Fruit fly (Drosophila melanogaster) whole organism, embryonic: ENCODE results near the gene Rab8.
A peak's percentile ranks its signal among the peaks of the same experiment; 100 is the strongest.

Source experiments
- ATbp ChIP-seq: fragments of 200-800 bp; sonication (Bioruptor generic); optimal IDR thresholded peaks from 2 replicates; lab custom pipeline; 2017; ENCODE audit warnings: missing biosample characterization, mild to moderate bottlenecking, missing genetic modification characterization, missing genetic modification reagents
- B-H2 ChIP-seq: fragments of 200-800 bp; sonication (Bioruptor generic); optimal IDR thresholded peaks from 2 replicates; lab custom pipeline; 2018; ENCODE audit warnings: missing biosample characterization, mild to moderate bottlenecking, missing genetic modification characterization
- Bgb ChIP-seq: fragments of 200-800 bp; sonication (Bioruptor generic); IDR thresholded peaks from 2 replicates; pipeline ENCODE4 v1.3.6; 2022; ENCODE audit warnings: missing biosample characterization, missing genetic modification characterization; ENCODE audit not compliant: partially characterized antibody
- CG10654 ChIP-seq: fragments of 200-800 bp; sonication (Bioruptor generic); optimal IDR thresholded peaks from 2 replicates; lab custom pipeline; 2016; ENCODE audit warnings: missing biosample characterization, missing genetic modification characterization
- CG13296 ChIP-seq: fragments of 200-800 bp; sonication (Bioruptor generic); optimal IDR thresholded peaks from 3 replicates; lab custom pipeline; 2018; ENCODE audit warnings: missing biosample characterization, mild to moderate bottlenecking, missing genetic modification characterization
- CG13624 ChIP-seq: fragments of 200-800 bp; sonication (Bioruptor generic); optimal IDR thresholded peaks from 2 replicates; lab custom pipeline; 2016; ENCODE audit warnings: missing biosample characterization, missing genetic modification characterization
- CG13894 ChIP-seq: fragments of 200-800 bp; sonication (Bioruptor generic); optimal IDR thresholded peaks from 3 replicates; lab custom pipeline; 2018; ENCODE audit warnings: missing biosample characterization, mild to moderate bottlenecking, missing genetic modification characterization, moderate library complexity
- CG14667 ChIP-seq: fragments of 200-800 bp; sonication (Bioruptor generic); IDR thresholded peaks from 2 replicates; pipeline ENCODE4 v1.3.6; 2022; ENCODE audit warnings: missing biosample characterization, missing genetic modification characterization
- CG15696 ChIP-seq: fragments of 200-800 bp; sonication (Bioruptor generic); optimal IDR thresholded peaks from 2 replicates; lab custom pipeline; 2019; ENCODE audit warnings: missing biosample characterization, mild to moderate bottlenecking, missing genetic modification characterization, moderate library complexity
- CG16813 ChIP-seq: fragments of 200-800 bp; sonication (Bioruptor generic); IDR thresholded peaks from 3 replicates; pipeline ENCODE4 v1.3.6; 2022; ENCODE audit warnings: missing biosample characterization, missing genetic modification characterization; ENCODE audit not compliant: partially characterized antibody
- CG17359 ChIP-seq: fragments of 200-800 bp; sonication (Bioruptor generic); optimal IDR thresholded peaks from 3 replicates; lab custom pipeline; 2018; ENCODE audit warnings: missing biosample characterization, mild to moderate bottlenecking, missing genetic modification characterization, moderate library complexity
- CG1832 ChIP-seq: fragments of 200-800 bp; sonication (Bioruptor generic); optimal IDR thresholded peaks from 2 replicates; lab custom pipeline; 2017; ENCODE audit warnings: missing biosample characterization, mild to moderate bottlenecking, missing genetic modification characterization, inconsistent platforms
- CG31388 ChIP-seq: fragments of 200-800 bp; sonication (Bioruptor generic); optimal IDR thresholded peaks from 2 replicates; lab custom pipeline; 2016; ENCODE audit warnings: missing biosample characterization, missing genetic modification characterization
- CG32767 ChIP-seq: fragments of 200-800 bp; sonication (Bioruptor generic); IDR thresholded peaks from 2 replicates; pipeline ENCODE4 v1.3.6; 2022; ENCODE audit warnings: missing biosample characterization, missing genetic modification characterization
- CG33557 ChIP-seq: fragments of 200-800 bp; sonication (Bioruptor generic); optimal IDR thresholded peaks from 2 replicates; lab custom pipeline; 2019; ENCODE audit warnings: missing biosample characterization, mild to moderate bottlenecking, missing genetic modification characterization, moderate library complexity
- CG6689 ChIP-seq: fragments of 200-800 bp; sonication (Bioruptor generic); IDR thresholded peaks from 2 replicates; pipeline ENCODE4 v1.3.6; 2022; ENCODE audit warnings: missing biosample characterization, missing genetic modification characterization
- CG9215 ChIP-seq: fragments of 200-800 bp; sonication (Bioruptor generic); IDR thresholded peaks from 2 replicates; pipeline ENCODE4 v1.3.6; 2022; ENCODE audit warnings: missing biosample characterization, missing genetic modification characterization
- Dip2 ChIP-seq: fragments of 200-800 bp; sonication (Bioruptor generic); IDR thresholded peaks from 2 replicates; pipeline ENCODE4 v1.3.6; 2022; ENCODE audit warnings: missing biosample characterization, missing genetic modification characterization
- Doc2 ChIP-seq: fragments of 200-800 bp; sonication (Bioruptor generic); IDR thresholded peaks from 2 replicates; pipeline ENCODE4 v1.3.6; 2022; ENCODE audit warnings: missing biosample characterization, missing genetic modification characterization
- HHEX ChIP-seq: fragments of 200-800 bp; sonication (Bioruptor generic); optimal IDR thresholded peaks from 3 replicates; lab custom pipeline; 2017; ENCODE audit warnings: missing biosample characterization, mild to moderate bottlenecking, missing genetic modification characterization, missing genetic modification reagents
- HLH54F ChIP-seq: fragments of 200-800 bp; sonication (Bioruptor generic); optimal IDR thresholded peaks from 3 replicates; lab custom pipeline; 2016; ENCODE audit warnings: missing biosample characterization, missing genetic modification characterization
- Hr78 ChIP-seq, 2 experiments: fragments of 200-800 bp in 1 of 2; fragments of >200 bp in 1 of 2; sonication (Bioruptor generic) in 1 of 2; optimal IDR thresholded peaks; 2 replicates each; lab custom pipeline; 2017 to 2019; ENCODE audit warnings: missing biosample characterization in 2 of 2, missing genetic modification characterization in 2 of 2, mild to moderate bottlenecking in 1 of 2, moderate library complexity in 1 of 2
- Optix ChIP-seq: fragments of 200-800 bp; sonication (Bioruptor generic); IDR thresholded peaks from 3 replicates; pipeline ENCODE4 v1.3.6; 2022; ENCODE audit warnings: missing biosample characterization, missing genetic modification characterization
- Sin3A ChIP-seq: fragments of >200 bp; optimal IDR thresholded peaks from 2 replicates; lab custom pipeline; 2018
- Ssrp ChIP-seq: fragments of 200-800 bp; sonication (Bioruptor generic); optimal IDR thresholded peaks from 2 replicates; lab custom pipeline; 2018; ENCODE audit warnings: missing biosample characterization, mild to moderate bottlenecking, missing genetic modification characterization, moderate library complexity
- Tbp ChIP-seq: fragments of >200 bp; optimal IDR thresholded peaks from 2 replicates; lab custom pipeline; 2018; ENCODE audit warnings: missing biosample characterization, missing genetic modification characterization
- Trl ChIP-seq, 3 experiments: fragments of >200 bp in 2 of 3; fragments of 200-800 bp in 1 of 3; sonication (Bioruptor generic) in 1 of 3; optimal IDR thresholded peaks; 2 replicates in 1 of 3; 3 replicates in 2 of 3; lab custom pipeline; 2016 to 2017; ENCODE audit warnings: missing biosample characterization in 1 of 3, missing genetic modification characterization in 1 of 3
- Vsx1 ChIP-seq: fragments of 200-800 bp; sonication (Bioruptor generic); optimal IDR thresholded peaks from 2 replicates; lab custom pipeline; 2017; ENCODE audit warnings: missing biosample characterization, mild to moderate bottlenecking, missing genetic modification characterization, missing genetic modification reagents
- aop ChIP-seq: fragments of 200-800 bp; sonication (Bioruptor generic); IDR thresholded peaks from 2 replicates; pipeline ENCODE4 v1.3.6; 2022; ENCODE audit warnings: missing biosample characterization, missing genetic modification characterization
- cad ChIP-seq: fragments of >200 bp; optimal IDR thresholded peaks from 2 replicates; lab custom pipeline; 2017; ENCODE audit warnings: missing biosample characterization, missing genetic modification characterization
- cato ChIP-seq: fragments of 200-800 bp; sonication (Bioruptor generic); optimal IDR thresholded peaks from 2 replicates; lab custom pipeline; 2016; ENCODE audit warnings: missing biosample characterization, missing genetic modification characterization, borderline replicate concordance
- ci ChIP-seq: fragments of 200-800 bp; sonication (Bioruptor generic); IDR thresholded peaks from 3 replicates; pipeline ENCODE4 v1.3.6; 2022; ENCODE audit warnings: missing biosample characterization, missing genetic modification characterization
- corto ChIP-seq: fragments of 200-800 bp; sonication (Bioruptor generic); optimal IDR thresholded peaks from 2 replicates; lab custom pipeline; 2016; ENCODE audit warnings: missing biosample characterization, mild to moderate bottlenecking, missing genetic modification characterization, moderate library complexity
- croc ChIP-seq: fragments of 200-800 bp; sonication (Bioruptor generic); conservative IDR thresholded peaks from 3 replicates; pipeline ENCODE4 v1.3.6; 2022; ENCODE audit warnings: missing biosample characterization, missing genetic modification characterization
- her ChIP-seq: fragments of 200-800 bp; sonication (Bioruptor generic); optimal IDR thresholded peaks from 2 replicates; lab custom pipeline; 2016; ENCODE audit warnings: missing biosample characterization, missing genetic modification characterization
- lov ChIP-seq, 2 experiments: fragments of 200-800 bp in 1 of 2; fragments of >200 bp in 1 of 2; sonication (Bioruptor generic) in 1 of 2; IDR thresholded peaks in 1 of 2; optimal IDR thresholded peaks in 1 of 2; 2 replicates in 1 of 2; 3 replicates in 1 of 2; pipeline versions ENCODE4 v1.3.6 to Lab custom; 2017 to 2022; ENCODE audit warnings: missing biosample characterization in 1 of 2, missing genetic modification characterization in 1 of 2
- nerfin-2 ChIP-seq: fragments of 200-800 bp; sonication (Bioruptor generic); IDR thresholded peaks from 2 replicates; pipeline ENCODE4 v1.3.6; 2022; ENCODE audit warnings: missing biosample characterization, missing genetic modification characterization; ENCODE audit not compliant: partially characterized antibody
- onecut ChIP-seq: fragments of 200-800 bp; sonication (Bioruptor generic); IDR thresholded peaks from 2 replicates; pipeline ENCODE4 v1.3.6; 2022; ENCODE audit warnings: missing biosample characterization, missing genetic modification characterization
- org-1 ChIP-seq: fragments of 200-800 bp; sonication (Bioruptor generic); optimal IDR thresholded peaks from 2 replicates; lab custom pipeline; 2017; ENCODE audit warnings: missing biosample characterization, missing genetic modification characterization
- pb ChIP-seq: fragments of 200-800 bp; sonication (Bioruptor generic); optimal IDR thresholded peaks from 3 replicates; lab custom pipeline; 2016; ENCODE audit warnings: missing biosample characterization, missing genetic modification characterization
- phol ChIP-seq: fragments of 200-800 bp; sonication (Bioruptor generic); optimal IDR thresholded peaks from 3 replicates; lab custom pipeline; 2018; ENCODE audit warnings: missing biosample characterization, mild to moderate bottlenecking, missing genetic modification characterization, moderate library complexity
- so ChIP-seq: fragments of 200-800 bp; sonication (Bioruptor generic); IDR thresholded peaks from 3 replicates; pipeline ENCODE4 v1.3.6; 2022; ENCODE audit warnings: missing biosample characterization, missing genetic modification characterization
- tgo ChIP-seq: fragments of 200-800 bp; sonication (Bioruptor generic); IDR thresholded peaks from 3 replicates; pipeline ENCODE4 v1.3.6; 2022; ENCODE audit warnings: missing biosample characterization, missing genetic modification characterization
- twi ChIP-seq: fragments of 200-800 bp; optimal IDR thresholded peaks from 2 replicates; lab custom pipeline; 2019; ENCODE audit warnings: missing biosample characterization, mild to moderate bottlenecking, missing genetic modification characterization, moderate library complexity
- unpg ChIP-seq: fragments of 200-800 bp; sonication (Bioruptor generic); optimal IDR thresholded peaks from 3 replicates; lab custom pipeline; 2018; ENCODE audit warnings: missing biosample characterization, mild to moderate bottlenecking, missing genetic modification characterization, moderate library complexity
- vfl ChIP-seq: fragments of 200-800 bp; sonication (Bioruptor generic); optimal IDR thresholded peaks from 2 replicates; lab custom pipeline; 2016; ENCODE audit warnings: missing biosample characterization, missing genetic modification characterization
- vvl ChIP-seq: fragments of 200-800 bp; sonication (Bioruptor generic); IDR thresholded peaks from 2 replicates; pipeline ENCODE4 v1.3.6; 2022; ENCODE audit warnings: missing biosample characterization, missing genetic modification characterization
- zf30C ChIP-seq: fragments of 200-800 bp; sonication (Bioruptor generic); optimal IDR thresholded peaks from 3 replicates; lab custom pipeline; 2018; ENCODE audit warnings: missing biosample characterization, mild to moderate bottlenecking, missing genetic modification characterization

Gene Rab8

DNA sequence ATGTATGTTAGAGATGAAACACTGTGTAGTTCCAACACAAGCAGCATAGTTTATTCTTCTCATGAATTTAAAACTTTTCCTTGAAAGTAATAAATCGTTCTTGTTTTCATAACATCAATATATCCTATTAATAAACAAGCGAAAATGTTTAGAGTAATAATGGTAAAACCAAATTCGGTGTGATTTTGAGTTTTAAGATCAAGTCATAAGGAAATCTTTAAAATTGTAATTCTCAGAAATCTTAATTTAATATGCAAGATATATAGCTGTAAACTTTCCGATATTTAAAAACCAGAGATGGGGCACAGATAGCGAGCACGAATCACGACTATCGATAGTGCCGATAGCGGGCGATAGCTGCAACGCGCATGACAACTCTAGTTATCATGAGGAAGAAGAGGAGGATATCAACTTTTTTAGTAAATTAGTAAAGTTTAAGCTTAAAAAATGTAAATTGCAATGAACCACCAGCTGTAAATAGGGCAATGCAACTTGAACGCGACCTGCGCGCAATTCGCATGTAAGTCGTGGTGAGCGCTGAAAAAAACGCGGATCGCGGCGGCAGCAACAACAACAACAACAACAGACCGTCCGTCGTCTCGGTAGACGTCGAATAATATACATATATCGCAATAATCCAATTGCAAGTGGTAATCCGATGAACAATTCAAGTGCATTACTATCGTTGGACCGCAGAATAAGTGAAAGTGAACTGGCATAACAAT is 52.9 kb downstream of the Rab8 start, which contains the start of the genes Fibp and Deaf1 (continued):
- peak; percentile 78 for TF ChIP-seq Ssrp (tag; lab: Kevin White, UChicago)
- TF ChIP-seq Vsx1: no peak
- TF ChIP-seq CG33557 (GFP tag; lab: Kevin White, UChicago): peak; percentile 72
- TF ChIP-seq Optix: no peak
- TF ChIP-seq Hr78 (GFP tag; optimal IDR thresholded peaks at IDR 0.05; lab: Kevin White, UChicago): no peak
- peak; percentile 79 for TF ChIP-seq vfl (GFP tag; lab: Kevin White, UChicago)
- TF ChIP-seq CG16813 (GFP tag; lab: Robert Waterston, UW): peak; percentile 100
- TF ChIP-seq HHEX: no peak
- no peak; the same call in 1 of the 2 replicates for TF ChIP-seq onecut (GFP tag; lab: Robert Waterston, UW)
- TF ChIP-seq pb: peak; percentile 50
- no peak for TF ChIP-seq Doc2
- TF ChIP-seq corto (GFP tag; lab: Kevin White, UChicago): no peak
- TF ChIP-seq unpg (GFP tag; lab: Kevin White, UChicago): peak; percentile 61
- peak; percentile 99 for TF ChIP-seq Bgb (GFP tag; lab: Robert Waterston, UW)
- no peak; the same call in 2 of the 3 replicates for TF ChIP-seq croc (GFP tag; lab: Robert Waterston, UW)
- TF ChIP-seq lov (optimal IDR thresholded peaks at IDR 0.05; lab: Kevin White, UChicago): no peak
- TF ChIP-seq lov (GFP tag; IDR thresholded peaks at IDR 0.05; lab: Robert Waterston, UW): 0 out of 3 replicates have a peak, but pooled peaks have one; percentile 22
- peak; percentile 68 for TF ChIP-seq Sin3A
- no peak for TF ChIP-seq ATbp (GFP tag; lab: Kevin White, UChicago)
- TF ChIP-seq phol (tag; lab: Kevin White, UChicago): peak; percentile 85
- peak; percentile 57 for TF ChIP-seq cato
- TF ChIP-seq twi (tag; lab: Kevin White, UChicago): peak; percentile 64
- TF ChIP-seq ci (GFP tag; lab: Robert Waterston, UW): peak; percentile 34; the same call in 1 of the 3 replicates
- peak; percentile 49 for TF ChIP-seq CG31388 (GFP tag; lab: Kevin White, UChicago)
- peak; percentile 64 for TF ChIP-seq B-H2
- TF ChIP-seq CG14667: peak; percentile 55; the same call in 1 of the 2 replicates
- TF ChIP-seq CG32767: peak; percentile 34; the same call in 1 of the 2 replicates
- TF ChIP-seq CG10654 (GFP tag; lab: Kevin White, UChicago): peak; percentile 68
- TF ChIP-seq zf30C: no peak
- TF ChIP-seq org-1 (GFP tag; lab: Kevin White, UChicago): no peak
- TF ChIP-seq CG15696 (tag; lab: Kevin White, UChicago): peak; percentile 77
- TF ChIP-seq CG9215 (GFP tag; lab: Robert Waterston, UW): peak; percentile 75
- peak; percentile 42 for TF ChIP-seq CG13296 (GFP tag; lab: Kevin White, UChicago)
- TF ChIP-seq CG17359 (tag; lab: Kevin White, UChicago): peak; percentile 64
- no peak for TF ChIP-seq Trl (optimal IDR thresholded peaks at IDR 0.05; lab: Kevin White, UChicago)
- TF ChIP-seq Trl (GFP tag; optimal IDR thresholded peaks at IDR 0.05; lab: Kevin White, UChicago): peak; percentile 79
- no peak for TF ChIP-seq aop (GFP tag; lab: Robert Waterston, UW)
- TF ChIP-seq CG1832 (GFP tag; lab: Kevin White, UChicago): no peak
- no peak for TF ChIP-seq Tbp (GFP tag; lab: Kevin White, UChicago)
- peak; percentile 55 for TF ChIP-seq CG6689 (GFP tag; lab: Robert Waterston, UW)
- TF ChIP-seq tgo (GFP tag; lab: Robert Waterston, UW): peak; percentile 64; the same call in 2 of the 3 replicates
- TF ChIP-seq CG13894 (tag; lab: Kevin White, UChicago): peak; percentile 58
- TF ChIP-seq her: peak; percentile 46
- no peak for TF ChIP-seq Dip2 (GFP tag; lab: Robert Waterston, UW)
- TF ChIP-seq vvl (GFP tag; lab: Robert Waterston, UW): peak; percentile 57; the same call in 1 of the 2 replicates
- peak; percentile 80 for TF ChIP-seq CG13624 (GFP tag; lab: Kevin White, UChicago)
- TF ChIP-seq nerfin-2 (GFP tag; lab: Robert Waterston, UW): peak; percentile 95
- TF ChIP-seq so (GFP tag; lab: Robert Waterston, UW): no peak
- TF ChIP-seq cad (GFP tag; lab: Kevin White, UChicago): no peak
- peak; percentile 88 for TF ChIP-seq HLH54F (GFP tag; lab: Kevin White, UChicago)
